Fruit fly (Drosophila melanogaster): Measurements from ENCODE around the gene nSMase.
A peak's percentile ranks its signal among the peaks of the same experiment; 100 is the strongest.

nSMase gene

dm6 chr3L:3240597-3241367 is 21.8 kb downstream of the nSMase start:
- TF ChIP-seq CG17801 (GFP tag; optimal IDR thresholded peaks at IDR 0.05; ENCODE audit: partially characterized antibody), result no peak

- TF ChIP-seq CG17801 (GFP tag; optimal IDR thresholded peaks at IDR 0.05; ENCODE audit: partially characterized antibody), result no peak
These were observed 22.3 kb downstream of the nSMase start for dm6 chr3L:3241368-3241640.

dm6 chr3L:3242121-3243083 is 23.4 kb downstream of the nSMase start:
- TF ChIP-seq CG17801 (GFP tag; optimal IDR thresholded peaks at IDR 0.05; ENCODE audit: partially characterized antibody), result no peak

dm6 chr3L:3244244-3245144 is 25.5 kb downstream of the nSMase start, which contains the start of gene CG12078:
Gene CG12078, minus strand, starts transcription at chr3L:3244294.
- TF ChIP-seq CG17801 (GFP tag; optimal IDR thresholded peaks at IDR 0.05; ENCODE audit: partially characterized antibody), result no peak

dm6 chr3L:3245189-3245588 is 26.2 kb downstream of the nSMase start:
- TF ChIP-seq CG17801 (GFP tag; optimal IDR thresholded peaks at IDR 0.05; ENCODE audit: partially characterized antibody), result no peak

- peak; percentile 45 for TF ChIP-seq CG17801 (GFP tag; optimal IDR thresholded peaks at IDR 0.05; ENCODE audit: partially characterized antibody)
These were observed 27.6 kb downstream of the nSMase start for dm6 chr3L:3246378-3247129.

dm6 chr3L:3247130-3248065 is 28.4 kb downstream of the nSMase start, which contains the start of gene CG43389:
Gene CG43389, plus strand, starts transcription at chr3L:3248015.
- no peak for TF ChIP-seq CG17801 (GFP tag; optimal IDR thresholded peaks at IDR 0.05; ENCODE audit: partially characterized antibody)

- peak; percentile 42 for TF ChIP-seq CG17801 (GFP tag; optimal IDR thresholded peaks at IDR 0.05; ENCODE audit: partially characterized antibody)
These were observed 30.0 kb downstream of the nSMase start for dm6 chr3L:3248714-3249663.

- TF ChIP-seq CG17801 (GFP tag; optimal IDR thresholded peaks at IDR 0.05; ENCODE audit: partially characterized antibody), result no peak
These were observed 30.7 kb downstream of the nSMase start for dm6 chr3L:3249664-3249996.

dm6 chr3L:3249997-3250774 is 31.2 kb downstream of the nSMase start:
- peak; percentile 92 for TF ChIP-seq CG17801 (GFP tag; optimal IDR thresholded peaks at IDR 0.05; ENCODE audit: partially characterized antibody)

- TF ChIP-seq CG17801 (GFP tag; optimal IDR thresholded peaks at IDR 0.05; ENCODE audit: partially characterized antibody), result no peak
These were observed 32.1 kb downstream of the nSMase start for dm6 chr3L:3250922-3251658.

Measured in ovary, adult (tissue).